Worm (Caenorhabditis elegans) whole organism, late embryonic: ENCODE results near the gene C26B9.1.

Experiments
- C38D4.7 ChIP-seq: fragments of 200-800 bp; sonication (Bioruptor generic); optimal IDR thresholded peaks from 2 replicates; lab custom pipeline; 2018; ENCODE audit warnings: mild to moderate bottlenecking, missing genetic modification characterization, moderate library complexity, missing compliant biosample characterization
- K09A11.1 ChIP-seq: sonication (generic microtip); optimal IDR thresholded peaks from 2 replicates; lab custom pipeline; 2017; ENCODE audit warnings: antibody characterized with exemption, mild to moderate bottlenecking, missing genetic modification characterization, missing compliant biosample characterization; ENCODE audit not compliant: insufficient read depth
- T23F11.4 ChIP-seq: fragments of 200-800 bp; sonication (Bioruptor generic); optimal IDR thresholded peaks from 2 replicates; lab custom pipeline; 2018; ENCODE audit warnings: mild to moderate bottlenecking, missing genetic modification characterization, missing compliant biosample characterization
- ceh-14 ChIP-seq: sonication (generic microtip); optimal IDR thresholded peaks from 2 replicates; lab custom pipeline; 2016; ENCODE audit warnings: missing genotype, missing genetic modification characterization, missing compliant biosample characterization
- ceh-18 ChIP-seq: sonication (generic microtip); optimal IDR thresholded peaks from 2 replicates; lab custom pipeline; 2016; ENCODE audit warnings: missing genetic modification characterization, missing compliant biosample characterization
- ceh-19 ChIP-seq: fragments of 200-800 bp; sonication (Bioruptor generic); optimal IDR thresholded peaks from 2 replicates; lab custom pipeline; 2018; ENCODE audit warnings: mild to moderate bottlenecking, missing genetic modification characterization, missing compliant biosample characterization
- ceh-22 ChIP-seq: sonication (generic microtip); optimal IDR thresholded peaks from 2 replicates; lab custom pipeline; 2017; ENCODE audit warnings: missing biosample characterization, missing genetic modification characterization
- ceh-24 ChIP-seq: sonication (generic microtip); optimal IDR thresholded peaks from 2 replicates; lab custom pipeline; 2016; ENCODE audit warnings: mild to moderate bottlenecking, missing genetic modification characterization, missing compliant biosample characterization
- ceh-30 ChIP-seq: fragments of 150-350 bp; optimal IDR thresholded peaks from 2 replicates; lab custom pipeline; 2014; ENCODE audit warnings: missing biosample characterization, missing genetic modification characterization
- ceh-31 ChIP-seq: sonication (generic microtip); optimal IDR thresholded peaks from 2 replicates; lab custom pipeline; 2016; ENCODE audit warnings: missing genetic modification characterization, missing compliant biosample characterization
- ceh-34 ChIP-seq: sonication (generic microtip); optimal IDR thresholded peaks from 2 replicates; lab custom pipeline; 2016; ENCODE audit warnings: mild to moderate bottlenecking, missing genetic modification characterization, missing compliant biosample characterization
- ceh-45 ChIP-seq: fragments of 200-800 bp; sonication (Bioruptor generic); IDR thresholded peaks from 2 replicates; pipeline ENCODE4 v1.3.6; 2022; ENCODE audit warnings: missing genetic modification reagents, missing genetic modification characterization, missing compliant biosample characterization
- ceh-48 ChIP-seq: sonication (generic microtip); optimal IDR thresholded peaks from 2 replicates; lab custom pipeline; 2016; ENCODE audit warnings: missing genetic modification characterization, inconsistent platforms, missing compliant biosample characterization
- ceh-6 ChIP-seq: fragments of 200-800 bp; sonication (Bioruptor generic); optimal IDR thresholded peaks from 2 replicates; lab custom pipeline; 2018; ENCODE audit warnings: mild to moderate bottlenecking, missing genetic modification characterization, missing compliant biosample characterization
- che-1 ChIP-seq: sonication (generic microtip); optimal IDR thresholded peaks from 2 replicates; lab custom pipeline; 2016; ENCODE audit warnings: mild to moderate bottlenecking, missing genetic modification characterization, missing compliant biosample characterization
- dmd-4 ChIP-seq: sonication (generic microtip); optimal IDR thresholded peaks from 2 replicates; lab custom pipeline; 2016; ENCODE audit warnings: borderline replicate concordance, missing genetic modification characterization, missing compliant biosample characterization
- elt-2 ChIP-seq: sonication (generic microtip); optimal IDR thresholded peaks from 2 replicates; lab custom pipeline; 2016; ENCODE audit warnings: missing genetic modification reagents, missing genetic modification characterization, missing compliant biosample characterization
- ets-4 ChIP-seq: sonication (generic microtip); optimal IDR thresholded peaks from 2 replicates; lab custom pipeline; 2016; ENCODE audit warnings: missing genetic modification characterization, missing compliant biosample characterization
- eyg-1 ChIP-seq: sonication (generic microtip); optimal IDR thresholded peaks from 2 replicates; lab custom pipeline; 2016; ENCODE audit warnings: missing genotype, missing genetic modification characterization, missing compliant biosample characterization
- fkh-6 ChIP-seq: sonication (generic microtip); optimal IDR thresholded peaks from 2 replicates; lab custom pipeline; 2016; ENCODE audit warnings: missing genetic modification characterization, missing compliant biosample characterization
- hlh-13 ChIP-seq: fragments of 200-800 bp; sonication (Bioruptor generic); optimal IDR thresholded peaks from 2 replicates; lab custom pipeline; 2018; ENCODE audit warnings: mild to moderate bottlenecking, missing genetic modification characterization, missing compliant biosample characterization
- hlh-6 ChIP-seq: sonication (generic microtip); optimal IDR thresholded peaks from 2 replicates; lab custom pipeline; 2016; ENCODE audit warnings: missing genotype, missing genetic modification characterization, missing compliant biosample characterization
- lim-6 ChIP-seq: sonication (generic microtip); optimal IDR thresholded peaks from 2 replicates; lab custom pipeline; 2016; ENCODE audit warnings: missing genetic modification characterization, missing compliant biosample characterization
- nfya-1 ChIP-seq: sonication (generic microtip); optimal IDR thresholded peaks from 2 replicates; lab custom pipeline; 2017; ENCODE audit warnings: missing genetic modification characterization, mild to moderate bottlenecking, missing compliant biosample characterization, antibody characterized with exemption, moderate library complexity
- nhr-11 ChIP-seq: fragments of 150-350 bp; optimal IDR thresholded peaks from 2 replicates; lab custom pipeline; 2014; ENCODE audit warnings: missing biosample characterization, missing genetic modification characterization
- nhr-232 ChIP-seq: sonication (generic microtip); optimal IDR thresholded peaks from 2 replicates; lab custom pipeline; 2016; ENCODE audit warnings: missing genetic modification characterization, missing compliant biosample characterization
- odd-2 ChIP-seq: sonication (generic microtip); optimal IDR thresholded peaks from 2 replicates; lab custom pipeline; 2017; ENCODE audit warnings: antibody characterized with exemption, mild to moderate bottlenecking, missing genetic modification characterization, missing compliant biosample characterization
- pag-3 ChIP-seq: sonication (generic microtip); optimal IDR thresholded peaks from 2 replicates; lab custom pipeline; 2016; ENCODE audit warnings: missing compliant biosample characterization, missing genetic modification characterization, borderline replicate concordance
- pax-1 ChIP-seq: fragments of 150-350 bp; optimal IDR thresholded peaks from 2 replicates; lab custom pipeline; 2014; ENCODE audit warnings: missing biosample characterization, missing genetic modification characterization
- pha-2 ChIP-seq: sonication (generic microtip); optimal IDR thresholded peaks from 2 replicates; lab custom pipeline; 2017; ENCODE audit warnings: mild to moderate bottlenecking, missing genetic modification characterization, missing compliant biosample characterization
- pros-1 ChIP-seq: fragments of 150-350 bp; optimal IDR thresholded peaks from 2 replicates; lab custom pipeline; 2014; ENCODE audit warnings: missing biosample characterization, missing genetic modification reagents, missing genetic modification characterization
- sdc-2 ChIP-seq: sonication (generic microtip); optimal IDR thresholded peaks from 2 replicates; lab custom pipeline; 2016; ENCODE audit warnings: missing genotype, missing genetic modification characterization, missing compliant biosample characterization
- sox-4 ChIP-seq: sonication (generic microtip); optimal IDR thresholded peaks from 2 replicates; lab custom pipeline; 2017; ENCODE audit warnings: mild to moderate bottlenecking, missing genetic modification characterization, inconsistent platforms, missing compliant biosample characterization
- tbx-2 ChIP-seq: sonication (generic microtip); optimal IDR thresholded peaks from 2 replicates; lab custom pipeline; 2016; ENCODE audit warnings: missing genetic modification characterization, missing compliant biosample characterization
- tbx-7 ChIP-seq: sonication (generic microtip); optimal IDR thresholded peaks from 2 replicates; lab custom pipeline; 2016; ENCODE audit warnings: missing genotype, missing genetic modification characterization, missing compliant biosample characterization
- ttx-3 ChIP-seq: sonication (generic microtip); optimal IDR thresholded peaks from 2 replicates; lab custom pipeline; 2016; ENCODE audit warnings: missing genetic modification reagents, missing genetic modification characterization, missing compliant biosample characterization
- unc-3 ChIP-seq, 2 experiments: fragments of 200-800 bp in 1 of 2; sonication (Bioruptor generic) in 1 of 2; sonication (generic microtip) in 1 of 2; conservative IDR thresholded peaks in 1 of 2; optimal IDR thresholded peaks in 1 of 2; 2 replicates each; pipeline versions ENCODE4 v1.3.6 to Lab custom; 2016 to 2022; ENCODE audit warnings: missing compliant biosample characterization in 2 of 2, missing genetic modification characterization in 2 of 2, missing genetic modification reagents in 1 of 2
- unc-42 ChIP-seq: sonication (generic microtip); optimal IDR thresholded peaks from 2 replicates; lab custom pipeline; 2016; ENCODE audit warnings: missing genotype, missing genetic modification characterization, missing compliant biosample characterization
- unc-86 ChIP-seq: sonication (generic microtip); optimal IDR thresholded peaks from 2 replicates; lab custom pipeline; 2016; ENCODE audit warnings: missing genetic modification characterization, missing compliant biosample characterization
- zip-5 ChIP-seq: sonication (generic microtip); optimal IDR thresholded peaks from 2 replicates; lab custom pipeline; 2016; ENCODE audit warnings: missing genetic modification characterization, missing compliant biosample characterization

The C26B9.1 gene

ce11 chrX:5364222-5364621 is 19.8 kb downstream of the C26B9.1 start, which contains the start of gene chtl-1:
Gene chtl-1, minus strand, starts transcription at chrX:5364322.
- TF ChIP-seq fkh-6 (no peak), nhr-232 (no peak), odd-2 (tag; lab: Kevin White, UChicago) (no peak), sox-4 (tag; lab: Kevin White, UChicago) (no peak), C38D4.7 (GFP tag; lab: Kevin White, UChicago) (no peak), pha-2 (tag; lab: Kevin White, UChicago) (no peak), K09A11.1 (no peak), hlh-13 (no peak), pag-3 (no peak), tbx-2 (tag; lab: Kevin White, UChicago) (no peak), ceh-24 (no peak), unc-86 (tag; lab: Kevin White, UChicago) (no peak), ceh-45 (GFP tag; lab: Robert Waterston, UW) (no peak)
- TF ChIP-seq, all 69 proteins: peak for 0

DNA sequence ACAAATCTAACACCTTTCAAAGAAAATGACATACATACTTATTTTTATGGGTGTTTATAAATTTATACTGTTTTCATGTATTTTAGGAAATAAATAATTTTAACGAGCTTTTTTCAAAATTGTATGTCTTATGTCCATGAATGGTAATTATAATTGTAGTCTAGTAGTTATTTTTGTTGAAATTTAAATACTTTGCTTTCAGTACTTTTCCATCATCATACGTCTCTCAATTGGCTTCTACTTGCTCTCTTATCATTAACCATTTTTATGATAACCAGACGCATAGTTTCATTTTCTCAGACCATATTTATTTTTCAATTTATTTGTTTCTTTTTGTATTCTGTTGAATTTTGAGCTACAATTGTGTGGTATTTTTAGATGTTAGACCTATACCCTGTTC is 21.1 kb downstream of the C26B9.1 start, which contains the start of gene F35C8.5:
TSS of gene F35C8.5 (plus strand) at position 377 of the 400 bp plus-strand sequence.
- TF ChIP-seq elt-2 (tag; lab: Kevin White, UChicago) (peak; percentile 5), ets-4 (tag; lab: Kevin White, UChicago) (no peak)

- no peak for TF ChIP-seq dmd-4 (tag; lab: Kevin White, UChicago)
- no peak for TF ChIP-seq lim-6 (tag; lab: Kevin White, UChicago)
- TF ChIP-seq C38D4.7 (GFP tag; lab: Kevin White, UChicago), result no peak
- no peak for TF ChIP-seq unc-3 (GFP tag; conservative IDR thresholded peaks at IDR 0.05; lab: Robert Waterston, UW)
- no peak for TF ChIP-seq unc-3 (tag; optimal IDR thresholded peaks at IDR 0.05; lab: Kevin White, UChicago)
- TF ChIP-seq pha-2 (tag; lab: Kevin White, UChicago), result no peak
- no peak for TF ChIP-seq ets-4 (tag; lab: Kevin White, UChicago)
- no peak for TF ChIP-seq eyg-1
- no peak for TF ChIP-seq K09A11.1
- no peak for TF ChIP-seq ttx-3 (tag; lab: Kevin White, UChicago)
- no peak for TF ChIP-seq ceh-24
- TF ChIP-seq pros-1, result no peak
- no peak for TF ChIP-seq ceh-18 (tag; lab: Kevin White, UChicago)
- TF ChIP-seq nhr-11 (tag; lab: Kevin White, UChicago), result no peak
Observed at ce11 chrX:5366613-5367012, 22.2 kb downstream of the C26B9.1 start.

DNA sequence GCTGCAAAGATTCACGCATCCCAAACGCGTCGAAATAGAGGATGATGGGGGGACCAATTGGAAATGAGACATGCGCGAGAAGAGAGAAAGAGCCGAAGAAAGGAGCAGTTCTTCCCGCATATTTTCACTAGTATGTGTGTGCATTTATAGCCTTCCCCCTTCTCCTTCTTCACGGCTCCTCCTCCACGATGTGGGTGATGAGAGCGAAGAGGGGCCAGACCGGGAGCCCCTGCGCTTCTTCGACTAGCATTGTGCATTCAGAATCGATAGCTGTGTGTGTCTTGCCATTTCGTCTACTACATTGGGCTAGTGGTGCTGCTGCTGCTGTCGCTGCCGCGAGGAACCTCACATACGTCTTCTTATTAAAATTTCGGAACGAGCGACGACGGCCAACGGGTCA is 23.8 kb downstream of the C26B9.1 start, which contains the start of gene jkk-1:
TSS of gene jkk-1 (plus strand) at position 249 of the 400 bp plus-strand sequence.
- TF ChIP-seq eyg-1, result no peak
- peak; percentile 71 for TF ChIP-seq unc-42 (tag; lab: Kevin White, UChicago)
- peak; percentile 68 for TF ChIP-seq sdc-2 (tag; lab: Kevin White, UChicago)
- peak; percentile 35 for TF ChIP-seq ceh-6 (GFP tag; lab: Kevin White, UChicago)
- peak; percentile 64 for TF ChIP-seq ceh-31 (tag; lab: Kevin White, UChicago)
- TF ChIP-seq odd-2 (tag; lab: Kevin White, UChicago), result no peak
- TF ChIP-seq ceh-19 (GFP tag; lab: Kevin White, UChicago), result peak; percentile 44
- peak; percentile 46 for TF ChIP-seq ceh-34 (tag; lab: Kevin White, UChicago)
- peak; percentile 32 for TF ChIP-seq ceh-14 (tag; lab: Kevin White, UChicago)
- TF ChIP-seq ets-4 (tag; lab: Kevin White, UChicago), result no peak
- peak; percentile 59 for TF ChIP-seq nfya-1
- peak; percentile 30 for TF ChIP-seq tbx-2 (tag; lab: Kevin White, UChicago)
- peak; percentile 82 for TF ChIP-seq ceh-48 (tag; lab: Kevin White, UChicago)

DNA sequence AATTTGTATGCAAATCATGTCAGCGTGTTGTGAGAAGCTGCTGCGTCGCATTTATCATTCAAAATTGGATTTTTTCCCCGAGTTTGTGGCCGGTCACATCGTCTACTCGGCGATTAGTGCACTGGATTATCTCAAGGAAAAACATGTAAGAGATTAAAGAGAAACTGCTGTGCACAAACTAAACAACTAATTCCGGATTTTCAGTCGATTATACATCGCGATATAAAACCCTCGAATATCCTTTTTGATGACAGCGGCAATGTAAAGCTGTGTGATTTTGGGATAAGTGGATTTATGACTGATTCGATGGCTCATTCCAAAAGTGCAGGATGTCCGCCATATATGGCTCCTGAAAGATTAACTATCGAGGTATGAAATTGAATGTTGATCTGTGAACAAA is 26.2 kb downstream of the C26B9.1 start:
- TF ChIP-seq unc-42 (tag; lab: Kevin White, UChicago) (no peak), ceh-30 (tag; lab: Kevin White, UChicago) (no peak), che-1 (tag; lab: Kevin White, UChicago) (no peak), ceh-22 (tag; lab: Kevin White, UChicago) (no peak), odd-2 (tag; lab: Kevin White, UChicago) (no peak), hlh-6 (tag; lab: Kevin White, UChicago) (no peak), pax-1 (tag; lab: Kevin White, UChicago) (no peak), zip-5 (tag; lab: Kevin White, UChicago) (no peak), T23F11.4 (GFP tag; lab: Kevin White, UChicago) (no peak), lim-6 (tag; lab: Kevin White, UChicago) (no peak), nfya-1 (no peak), ceh-48 (tag; lab: Kevin White, UChicago) (no peak), tbx-7 (tag; lab: Kevin White, UChicago) (no peak), eyg-1 (no peak), sox-4 (tag; lab: Kevin White, UChicago) (no peak), ets-4 (tag; lab: Kevin White, UChicago) (no peak)
